Fruit fly (Drosophila melanogaster): ENCODE results near the gene Ref2.

dm6 chr2L:12608790-12609189 lies 37.4 kb downstream of the Ref2 start:
- TF ChIP-seq CG8478 (optimal IDR thresholded peaks at IDR 0.05) (no peak), pan (optimal IDR thresholded peaks at IDR 0.05) (no peak), usp (GFP tag; optimal IDR thresholded peaks at IDR 0.05) (no peak), Dll (optimal IDR thresholded peaks at IDR 0.05) (no peak), psq (optimal IDR thresholded peaks at IDR 0.05) (no peak)

All from whole organism.